Worm (Caenorhabditis elegans) whole organism, L2 larva: ENCODE measurements around the gene ptrn-1.

Source experiments
- C34F6.9 ChIP-seq: fragments of 150-350 bp; optimal IDR thresholded peaks from 2 replicates; lab custom pipeline; 2014; ENCODE audit warnings: missing biosample characterization, missing genetic modification characterization
- F13H6.1 ChIP-seq: sonication (generic microtip); optimal IDR thresholded peaks from 2 replicates; lab custom pipeline; 2016; ENCODE audit warnings: missing genetic modification characterization, missing compliant biosample characterization
- R02D3.7 ChIP-seq: fragments of 150-350 bp; optimal IDR thresholded peaks from 2 replicates; lab custom pipeline; 2014; ENCODE audit warnings: missing biosample characterization, missing genetic modification characterization
- Y55F3AM.14 ChIP-seq: fragments of 200-800 bp; sonication (Bioruptor generic); optimal IDR thresholded peaks from 2 replicates; lab custom pipeline; 2018; ENCODE audit warnings: mild to moderate bottlenecking, missing genetic modification characterization, missing compliant biosample characterization
- alr-1 ChIP-seq: fragments of 150-350 bp; optimal IDR thresholded peaks from 2 replicates; lab custom pipeline; 2014; ENCODE audit warnings: missing biosample characterization, missing genetic modification characterization
- aly-2 ChIP-seq: fragments of 150-350 bp; optimal IDR thresholded peaks from 2 replicates; lab custom pipeline; 2014; ENCODE audit warnings: missing biosample characterization, missing genetic modification characterization
- ama-1 ChIP-seq: fragments of 150-350 bp; optimal IDR thresholded peaks from 2 replicates; lab custom pipeline; 2018; ENCODE audit warnings: inconsistent platforms
- blmp-1 ChIP-seq: sonication (generic microtip); optimal IDR thresholded peaks from 2 replicates; lab custom pipeline; 2017; ENCODE audit warnings: missing genetic modification characterization, mild to moderate bottlenecking, missing compliant biosample characterization, antibody characterized with exemption, moderate library complexity; ENCODE audit not compliant: insufficient read depth
- ceh-82 ChIP-seq: fragments of 150-350 bp; optimal IDR thresholded peaks from 2 replicates; lab custom pipeline; 2014; ENCODE audit warnings: missing biosample characterization, missing genetic modification characterization
- crh-2 ChIP-seq: sonication (generic microtip); optimal IDR thresholded peaks from 2 replicates; lab custom pipeline; 2017; ENCODE audit warnings: missing biosample characterization, missing genetic modification characterization
- dmd-4 ChIP-seq: sonication (generic microtip); optimal IDR thresholded peaks from 2 replicates; lab custom pipeline; 2017; ENCODE audit warnings: missing biosample characterization, missing genetic modification characterization
- egl-27 ChIP-seq: sonication (generic microtip); optimal IDR thresholded peaks from 3 replicates; lab custom pipeline; 2017; ENCODE audit warnings: missing biosample characterization, missing genetic modification reagents, missing genetic modification characterization
- elt-1 ChIP-seq: fragments of 150-350 bp; optimal IDR thresholded peaks from 2 replicates; lab custom pipeline; 2014; ENCODE audit warnings: missing biosample characterization, missing genetic modification characterization
- elt-3 ChIP-seq: sonication (generic microtip); optimal IDR thresholded peaks from 2 replicates; lab custom pipeline; 2017; ENCODE audit warnings: missing biosample characterization, missing genetic modification characterization
- fos-1 ChIP-seq: fragments of 150-350 bp; optimal IDR thresholded peaks from 2 replicates; lab custom pipeline; 2014; ENCODE audit warnings: missing biosample characterization, missing genetic modification characterization
- lin-11 ChIP-seq: fragments of 150-350 bp; sonication (generic microtip); optimal IDR thresholded peaks from 2 replicates; lab custom pipeline; 2014; ENCODE audit warnings: missing biosample characterization, missing genetic modification characterization, inconsistent platforms, mixed read lengths
- lin-13 ChIP-seq: fragments of 150-350 bp; optimal IDR thresholded peaks from 2 replicates; lab custom pipeline; 2014; ENCODE audit warnings: missing biosample characterization, missing genetic modification reagents, missing genetic modification characterization
- lsy-2 ChIP-seq, 2 experiments: fragments of 150-350 bp in 1 of 2; sonication (generic microtip) in 1 of 2; optimal IDR thresholded peaks; 2 replicates each; lab custom pipeline; 2014 to 2017; ENCODE audit warnings: missing biosample characterization in 2 of 2, missing genetic modification characterization in 2 of 2
- mab-5 ChIP-seq: fragments of 150-350 bp; optimal IDR thresholded peaks from 2 replicates; lab custom pipeline; 2014; ENCODE audit warnings: missing biosample characterization, missing genetic modification characterization
- mbf-1 ChIP-seq: sonication (generic microtip); optimal IDR thresholded peaks from 2 replicates; lab custom pipeline; 2017; ENCODE audit warnings: missing biosample characterization, missing genetic modification characterization
- mdl-1 ChIP-seq, 2 experiments: fragments of 150-350 bp in 1 of 2; sonication (generic microtip) in 1 of 2; optimal IDR thresholded peaks; 2 replicates each; lab custom pipeline; 2017; ENCODE audit warnings: missing biosample characterization in 2 of 2, missing genetic modification characterization in 2 of 2
- nhr-10 ChIP-seq: sonication (generic microtip); optimal IDR thresholded peaks from 2 replicates; lab custom pipeline; 2017; ENCODE audit warnings: missing biosample characterization, missing genetic modification characterization
- nhr-12 ChIP-seq: fragments of 150-350 bp; optimal IDR thresholded peaks from 2 replicates; lab custom pipeline; 2014; ENCODE audit warnings: missing biosample characterization, missing genetic modification characterization
- nhr-129 ChIP-seq: fragments of 150-350 bp; optimal IDR thresholded peaks from 2 replicates; lab custom pipeline; 2014; ENCODE audit warnings: missing biosample characterization, missing genetic modification characterization
- nhr-25 ChIP-seq: fragments of 150-350 bp; sonication (generic microtip); optimal IDR thresholded peaks from 3 replicates; lab custom pipeline; 2014; ENCODE audit warnings: missing biosample characterization, missing genetic modification characterization
- nhr-6 ChIP-seq: fragments of 150-350 bp; optimal IDR thresholded peaks from 2 replicates; lab custom pipeline; 2014; ENCODE audit warnings: missing biosample characterization, missing genetic modification characterization
- sem-4 ChIP-seq: fragments of 150-350 bp; optimal IDR thresholded peaks from 2 replicates; lab custom pipeline; 2014; ENCODE audit warnings: missing biosample characterization, missing genetic modification reagents, missing genetic modification characterization
- skn-1 ChIP-seq: sonication (generic microtip); optimal IDR thresholded peaks from 2 replicates; lab custom pipeline; 2017; ENCODE audit warnings: missing biosample characterization, missing genetic modification characterization
- sma-9 ChIP-seq, 2 experiments: fragments of 150-350 bp in 1 of 2; sonication (generic microtip) in 1 of 2; optimal IDR thresholded peaks; 2 replicates each; lab custom pipeline; 2014 to 2016; ENCODE audit warnings: missing genetic modification characterization in 2 of 2, mild to moderate bottlenecking in 1 of 2, missing biosample characterization in 1 of 2, missing compliant biosample characterization in 1 of 2, missing genetic modification reagents in 1 of 2, moderate library complexity in 1 of 2
- snpc-4 ChIP-seq: fragments of 150-350 bp; optimal IDR thresholded peaks from 2 replicates; lab custom pipeline; 2014; ENCODE audit warnings: missing biosample characterization, missing genetic modification characterization
- unc-39 ChIP-seq: fragments of 150-350 bp; optimal IDR thresholded peaks from 2 replicates; lab custom pipeline; 2014; ENCODE audit warnings: missing biosample characterization, missing genetic modification characterization
- unc-55 ChIP-seq: fragments of 150-350 bp; sonication (generic microtip); optimal IDR thresholded peaks from 3 replicates; lab custom pipeline; 2014; ENCODE audit warnings: missing biosample characterization, missing genetic modification reagents, missing genetic modification characterization
- unc-62 ChIP-seq: fragments of 150-350 bp; optimal IDR thresholded peaks from 2 replicates; lab custom pipeline; 2014; ENCODE audit warnings: missing biosample characterization, missing genetic modification reagents, missing genetic modification characterization
- zag-1 ChIP-seq: fragments of 150-350 bp; optimal IDR thresholded peaks from 2 replicates; lab custom pipeline; 2014; ENCODE audit warnings: missing biosample characterization, missing genetic modification characterization
- ztf-11 ChIP-seq: sonication (generic microtip); optimal IDR thresholded peaks from 2 replicates; lab custom pipeline; 2017; ENCODE audit warnings: missing biosample characterization, missing genetic modification characterization

Gene ptrn-1

ce11 chrX:17038616-17039015, 8.6 kb upstream of the ptrn-1 start:
- TF ChIP-seq ama-1 (no peak), C34F6.9 (tag; lab: Kevin White, UChicago) (no peak), dmd-4 (tag; lab: Kevin White, UChicago) (no peak), ceh-82 (no peak), unc-39 (tag; lab: Kevin White, UChicago) (no peak), mab-5 (tag; lab: Kevin White, UChicago) (no peak), lin-13 (GFP tag; lab: Kevin White, UChicago) (no peak), egl-27 (tag; lab: Kevin White, UChicago) (no peak), elt-3 (tag; lab: Kevin White, UChicago) (no peak), nhr-25 (no peak), skn-1 (tag; lab: Kevin White, UChicago) (no peak), Y55F3AM.14 (no peak), lsy-2 (tag; optimal IDR thresholded peaks at IDR 0.05; lab: Kevin White, UChicago) (no peak), crh-2 (tag; lab: Kevin White, UChicago) (no peak)

DNA sequence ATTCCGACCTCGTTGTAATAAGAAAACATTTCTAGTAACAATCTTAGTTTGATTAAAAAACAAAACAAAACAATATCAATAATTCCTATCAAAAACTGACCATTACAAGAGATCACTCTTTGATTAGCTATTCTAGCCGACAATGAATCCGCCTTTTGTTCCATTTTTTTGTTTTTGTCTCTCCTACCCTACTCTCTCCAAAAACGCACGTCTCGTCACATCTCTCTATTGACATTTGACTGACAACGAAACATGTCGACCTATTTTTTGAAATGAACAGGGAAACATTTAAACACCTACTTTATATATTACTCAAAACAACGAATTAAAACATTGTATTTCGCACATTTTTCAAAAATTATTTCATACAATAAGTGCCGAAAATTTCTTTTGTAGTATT, 4.8 kb upstream of the ptrn-1 start:
- TF ChIP-seq lsy-2 (tag; optimal IDR thresholded peaks at IDR 0.05; lab: Kevin White, UChicago) (peak in 1 of 2 experiments; percentile 14), sma-9 (GFP tag; optimal IDR thresholded peaks at IDR 0.05; lab: Kevin White, UChicago) (no peak), sma-9 (tag; optimal IDR thresholded peaks at IDR 0.05; lab: Kevin White, UChicago) (no peak)

ce11 chrX:17034193-17034592, 4.2 kb upstream of the ptrn-1 start:
- TF ChIP-seq sem-4 (tag; lab: Kevin White, UChicago) (peak; percentile 54), unc-39 (tag; lab: Kevin White, UChicago) (no peak), sma-9 (GFP tag; optimal IDR thresholded peaks at IDR 0.05; lab: Kevin White, UChicago) (peak; percentile 21), sma-9 (tag; optimal IDR thresholded peaks at IDR 0.05; lab: Kevin White, UChicago) (no peak)

DNA sequence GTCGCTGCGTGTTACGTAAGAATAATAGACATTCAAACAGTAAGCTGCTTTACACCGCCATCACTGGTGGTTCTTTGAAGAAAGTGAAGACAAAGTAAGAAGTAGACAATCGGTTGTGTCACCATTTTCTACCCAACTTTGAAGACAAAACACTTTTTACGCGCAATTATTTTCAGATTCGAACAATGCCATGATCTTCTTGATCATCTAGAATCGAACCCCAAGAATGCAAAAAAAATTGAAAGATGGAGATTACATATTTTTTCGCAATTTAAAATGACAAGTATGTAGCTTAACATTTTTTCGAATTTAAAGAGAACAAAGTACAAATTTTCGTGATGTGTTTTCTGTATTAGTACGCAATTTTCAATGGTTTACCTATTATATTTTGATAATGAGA, 9.2 kb downstream of the ptrn-1 start, which contains the start of gene F35B3.4:
Gene F35B3.4, minus strand, starts transcription at position 101 of the 400 bp plus-strand sequence.
- TF ChIP-seq elt-3 (tag; lab: Kevin White, UChicago) (no peak), ztf-11 (no peak), crh-2 (tag; lab: Kevin White, UChicago) (no peak), egl-27 (tag; lab: Kevin White, UChicago) (no peak), nhr-6 (tag; lab: Kevin White, UChicago) (no peak), aly-2 (no peak), alr-1 (tag; lab: Kevin White, UChicago) (no peak), zag-1 (tag; lab: Kevin White, UChicago) (no peak), lin-13 (GFP tag; lab: Kevin White, UChicago) (no peak), R02D3.7 (tag; lab: Kevin White, UChicago) (no peak), mbf-1 (no peak), unc-55 (no peak), blmp-1 (tag; lab: Kevin White, UChicago) (no peak), sem-4 (tag; lab: Kevin White, UChicago) (no peak), snpc-4 (no peak)

ce11 chrX:17019098-17019497, 10.9 kb downstream of the ptrn-1 start:
- no peak for TF ChIP-seq lsy-2 (tag; optimal IDR thresholded peaks at IDR 0.05; lab: Kevin White, UChicago)
- no peak for TF ChIP-seq mdl-1 (tag; optimal IDR thresholded peaks at IDR 0.05; lab: Kevin White, UChicago)
- no peak for TF ChIP-seq snpc-4
- no peak for TF ChIP-seq elt-1
- TF ChIP-seq Y55F3AM.14, result no peak
- TF ChIP-seq ztf-11, result no peak
- no peak for TF ChIP-seq alr-1 (tag; lab: Kevin White, UChicago)
- no peak for TF ChIP-seq unc-55

ce11 chrX:17013162-17013561, 16.9 kb downstream of the ptrn-1 start, which contains the start of gene F35B3.3:
Gene F35B3.3, plus strand, starts transcription at chrX:17013462.
- TF ChIP-seq unc-39 (tag; lab: Kevin White, UChicago) (no peak), ztf-11 (no peak)
- TF ChIP-seq, all 48 proteins: peak for 0

- TF ChIP-seq sma-9 (GFP tag; optimal IDR thresholded peaks at IDR 0.05; lab: Kevin White, UChicago) (no peak), sma-9 (tag; optimal IDR thresholded peaks at IDR 0.05; lab: Kevin White, UChicago) (no peak), fos-1 (tag; lab: Kevin White, UChicago) (no peak), crh-2 (tag; lab: Kevin White, UChicago) (no peak), nhr-12 (tag; lab: Kevin White, UChicago) (no peak), ztf-11 (no peak), unc-55 (no peak), mab-5 (tag; lab: Kevin White, UChicago) (no peak), mdl-1 (tag; optimal IDR thresholded peaks at IDR 0.05; lab: Kevin White, UChicago) (no peak), dmd-4 (tag; lab: Kevin White, UChicago) (no peak), elt-3 (tag; lab: Kevin White, UChicago) (no peak), unc-62 (GFP tag; lab: Kevin White, UChicago) (no peak), nhr-10 (no peak), elt-1 (no peak), nhr-129 (tag; lab: Kevin White, UChicago) (no peak), C34F6.9 (tag; lab: Kevin White, UChicago) (no peak), snpc-4 (no peak), lin-11 (tag; lab: Kevin White, UChicago) (no peak), F13H6.1 (tag; lab: Kevin White, UChicago) (no peak)
Observed at ce11 chrX:17006843-17007242, 23.2 kb downstream of the ptrn-1 start.
